Worm (Caenorhabditis elegans) whole organism, L4 larva: ENCODE results near the gene xpo-1.

ENCODE experiments used
- Y5F2A.4 ChIP-seq: fragments of 200-800 bp; sonication (Bioruptor generic); optimal IDR thresholded peaks from 2 replicates; lab custom pipeline; 2018; ENCODE audit warnings: mild to moderate bottlenecking, missing genetic modification characterization, missing compliant biosample characterization
- Y75B8A.6 ChIP-seq: fragments of 200-800 bp; sonication (Bioruptor generic); IDR thresholded peaks from 2 replicates; pipeline ENCODE4 v1.3.6; 2022; ENCODE audit warnings: missing genetic modification reagents, missing genetic modification characterization, missing compliant biosample characterization
- ZK546.5 ChIP-seq, 2 experiments: sonication (generic microtip); optimal IDR thresholded peaks; 2 replicates each; lab custom pipeline; 2017; ENCODE audit warnings: missing biosample characterization in 2 of 2, missing genetic modification characterization in 2 of 2
- ama-1 ChIP-seq: fragments of 150-350 bp; optimal IDR thresholded peaks from 2 replicates; lab custom pipeline; 2014; ENCODE audit warnings: inconsistent platforms, mixed read lengths
- ceh-20 ChIP-seq: fragments of 200-800 bp; sonication (Bioruptor generic); IDR thresholded peaks from 2 replicates; pipeline ENCODE4 v1.3.6; 2022; ENCODE audit warnings: missing genetic modification reagents, missing genetic modification characterization, missing compliant biosample characterization
- ceh-62 ChIP-seq: sonication (generic microtip); optimal IDR thresholded peaks from 2 replicates; lab custom pipeline; 2017; ENCODE audit warnings: missing biosample characterization, missing genetic modification characterization
- ces-1 ChIP-seq: fragments of 150-350 bp; sonication (generic microtip); optimal IDR thresholded peaks from 4 replicates; lab custom pipeline; 2014; ENCODE audit warnings: missing biosample characterization, missing genetic modification reagents, missing genetic modification characterization
- cey-2 ChIP-seq: sonication (generic microtip); optimal IDR thresholded peaks from 3 replicates; lab custom pipeline; 2017; ENCODE audit warnings: missing genetic modification characterization, mild to moderate bottlenecking, missing compliant biosample characterization, antibody characterized with exemption, borderline replicate concordance; ENCODE audit not compliant: insufficient read depth
- daf-12 ChIP-seq: fragments of 150-350 bp; optimal IDR thresholded peaks from 2 replicates; lab custom pipeline; 2014; ENCODE audit warnings: missing biosample characterization, missing genetic modification reagents, missing genetic modification characterization
- daf-16 ChIP-seq, 3 experiments: sonication (generic microtip); optimal IDR thresholded peaks; 2 replicates each; lab custom pipeline; 2016 to 2017; ENCODE audit warnings: missing genetic modification characterization in 3 of 3, missing genetic modification reagents in 3 of 3, mild to moderate bottlenecking in 2 of 3, missing compliant biosample characterization in 2 of 3, missing biosample characterization in 1 of 3, moderate library complexity in 1 of 3
- daf-8 ChIP-seq: fragments of 200-800 bp; sonication (Bioruptor generic); IDR thresholded peaks from 2 replicates; pipeline ENCODE4 v1.3.6; 2022; ENCODE audit warnings: missing genetic modification characterization, missing compliant biosample characterization
- dmd-6 ChIP-seq: fragments of 200-800 bp; sonication (Bioruptor generic); IDR thresholded peaks from 2 replicates; pipeline ENCODE4 v1.3.6; 2022; ENCODE audit warnings: missing genetic modification reagents, missing genetic modification characterization, missing compliant biosample characterization
- dmd-9 ChIP-seq: fragments of 200-800 bp; sonication (Bioruptor generic); IDR thresholded peaks from 2 replicates; pipeline ENCODE4 v1.3.6; 2022; ENCODE audit warnings: missing genetic modification reagents, missing genetic modification characterization, missing compliant biosample characterization
- dve-1 ChIP-seq: sonication (generic microtip); optimal IDR thresholded peaks from 2 replicates; lab custom pipeline; 2017; ENCODE audit warnings: antibody characterized with exemption, mild to moderate bottlenecking, missing genetic modification characterization, missing compliant biosample characterization; ENCODE audit not compliant: insufficient read depth
- egl-43 ChIP-seq: fragments of 200-800 bp; sonication (Bioruptor generic); IDR thresholded peaks from 2 replicates; pipeline ENCODE4 v1.3.6; 2022; ENCODE audit warnings: missing genetic modification reagents, missing genetic modification characterization, missing compliant biosample characterization
- fkh-10 ChIP-seq: fragments of 150-350 bp; optimal IDR thresholded peaks from 2 replicates; lab custom pipeline; 2014; ENCODE audit warnings: missing biosample characterization, missing genetic modification reagents, missing genetic modification characterization
- hif-1 ChIP-seq, 2 experiments: sonication (generic microtip); optimal IDR thresholded peaks; 2 replicates each; lab custom pipeline; 2016 to 2017; ENCODE audit warnings: missing compliant biosample characterization in 2 of 2, missing genetic modification characterization in 2 of 2, missing genetic modification reagents in 2 of 2, missing genotype in 2 of 2, mild to moderate bottlenecking in 1 of 2
- hmg-1.1 ChIP-seq: fragments of 200-800 bp; sonication (Bioruptor generic); IDR thresholded peaks from 2 replicates; pipeline ENCODE4 v1.3.6; 2022; ENCODE audit warnings: missing genetic modification reagents, missing genetic modification characterization, missing compliant biosample characterization
- lin-29 ChIP-seq: fragments of 200-800 bp; sonication (Bioruptor generic); IDR thresholded peaks from 2 replicates; pipeline ENCODE4 v1.3.6; 2022; ENCODE audit warnings: missing genetic modification reagents, missing genetic modification characterization, missing compliant biosample characterization
- lin-38 ChIP-seq: fragments of 200-800 bp; sonication (Bioruptor generic); IDR thresholded peaks from 2 replicates; pipeline ENCODE4 v1.3.6; 2022; ENCODE audit warnings: missing genetic modification reagents, missing genetic modification characterization, missing compliant biosample characterization
- lsy-2 ChIP-seq, 2 experiments: fragments of 150-350 bp in 1 of 2; sonication (generic microtip) in 1 of 2; optimal IDR thresholded peaks; 2 replicates each; lab custom pipeline; 2014 to 2017; ENCODE audit warnings: missing biosample characterization in 2 of 2, missing genetic modification characterization in 2 of 2
- madf-5 ChIP-seq, 2 experiments: fragments of 200-800 bp; sonication (Bioruptor generic); IDR thresholded peaks; 2 replicates each; pipeline ENCODE4 v1.3.6; 2022; ENCODE audit warnings: missing compliant biosample characterization in 2 of 2, missing genetic modification characterization in 2 of 2
- mdl-1 ChIP-seq, 2 experiments: fragments of 150-350 bp in 1 of 2; sonication (generic microtip) in 1 of 2; optimal IDR thresholded peaks; 2 replicates each; lab custom pipeline; 2014 to 2017; ENCODE audit warnings: missing biosample characterization in 2 of 2, missing genetic modification characterization in 2 of 2
- mdt-29 ChIP-seq: fragments of 200-800 bp; sonication (Bioruptor generic); IDR thresholded peaks from 2 replicates; pipeline ENCODE4 v1.3.6; 2022; ENCODE audit warnings: missing genetic modification reagents, missing genetic modification characterization, missing compliant biosample characterization
- mep-1 ChIP-seq: fragments of 150-350 bp; sonication (generic microtip); optimal IDR thresholded peaks from 3 replicates; lab custom pipeline; 2014; ENCODE audit warnings: missing biosample characterization, missing genetic modification characterization
- nhr-28 ChIP-seq: fragments of 150-350 bp; optimal IDR thresholded peaks from 2 replicates; lab custom pipeline; 2014; ENCODE audit warnings: missing biosample characterization, missing genetic modification characterization
- nhr-41 ChIP-seq: fragments of 200-800 bp; sonication (Bioruptor generic); IDR thresholded peaks from 2 replicates; pipeline ENCODE4 v1.3.6; 2022; ENCODE audit warnings: missing genetic modification reagents, missing genetic modification characterization, missing compliant biosample characterization
- nhr-77 ChIP-seq: fragments of 150-350 bp; optimal IDR thresholded peaks from 2 replicates; lab custom pipeline; 2014; ENCODE audit warnings: missing biosample characterization, missing genetic modification characterization
- php-3 ChIP-seq: fragments of 200-800 bp; sonication (Bioruptor generic); IDR thresholded peaks from 2 replicates; pipeline ENCODE4 v1.3.6; 2022; ENCODE audit warnings: missing genetic modification reagents, missing genetic modification characterization, missing compliant biosample characterization
- pqm-1 ChIP-seq: sonication (generic microtip); optimal IDR thresholded peaks from 2 replicates; lab custom pipeline; 2017; ENCODE audit warnings: missing biosample characterization, missing genetic modification characterization
- rbr-2 ChIP-seq: sonication (generic microtip); optimal IDR thresholded peaks from 2 replicates; lab custom pipeline; 2016; ENCODE audit warnings: missing genotype, missing genetic modification characterization, missing compliant biosample characterization
- snpc-4 ChIP-seq: fragments of 150-350 bp; optimal IDR thresholded peaks from 2 replicates; lab custom pipeline; 2014; ENCODE audit warnings: missing biosample characterization, missing genetic modification characterization
- spr-3 ChIP-seq: fragments of 200-800 bp; sonication (Bioruptor generic); optimal IDR thresholded peaks from 2 replicates; lab custom pipeline; 2018; ENCODE audit warnings: mild to moderate bottlenecking, missing genetic modification characterization, missing compliant biosample characterization
- unc-62 ChIP-seq, 3 experiments: fragments of 150-350 bp in 1 of 3; sonication (generic microtip); optimal IDR thresholded peaks in 2 of 3; peaks in 1 of 3; 1 replicate in 1 of 3; 2 replicates in 2 of 3; lab custom pipeline; 2014 to 2017; ENCODE audit warnings: missing biosample characterization in 3 of 3, missing genetic modification characterization in 3 of 3, missing genetic modification reagents in 3 of 3, missing genotype in 1 of 3
- ztf-11 ChIP-seq: fragments of 150-350 bp; optimal IDR thresholded peaks from 2 replicates; lab custom pipeline; 2014; ENCODE audit warnings: missing biosample characterization, missing genetic modification characterization
- ztf-7 ChIP-seq: fragments of 150-350 bp; optimal IDR thresholded peaks from 2 replicates; lab custom pipeline; 2014; ENCODE audit warnings: missing biosample characterization, missing genetic modification characterization

xpo-1 gene

ce11 chrV:7759270-7759669 is 45.6 kb upstream of the xpo-1 start (continued):
- TF ChIP-seq mep-1 (tag; lab: Kevin White, UChicago) (peak; percentile 63), unc-62 (GFP tag; optimal IDR thresholded peaks at IDR 0.05 in 1 of 2; lab: Kevin White, UChicago) (peak in 1 of 2 experiments; percentile 99), unc-62 (tag; optimal IDR thresholded peaks at IDR 0.05; lab: Kevin White, UChicago) (no peak), ces-1 (no peak), Y5F2A.4 (GFP tag; lab: Kevin White, UChicago) (no peak), dmd-6 (GFP tag; lab: Robert Waterston, UW) (peak; percentile 57), ZK546.5 (tag; optimal IDR thresholded peaks at IDR 0.05; lab: Kevin White, UChicago) (no peak), ama-1 (lab: Kevin White, UChicago) (no peak), fkh-10 (peak; percentile 2), daf-8 (no peak), dmd-9 (GFP tag; lab: Robert Waterston, UW) (no peak), lin-38 (GFP tag; lab: Robert Waterston, UW) (no peak), lsy-2 (tag; optimal IDR thresholded peaks at IDR 0.05; lab: Kevin White, UChicago) (peak in 1 of 2 experiments; percentile 52), ceh-20 (GFP tag; lab: Robert Waterston, UW) (peak; percentile 57; the same call in 1 of the 2 replicates), hif-1 (tag; optimal IDR thresholded peaks at IDR 0.05; lab: Kevin White, UChicago) (no peak), ztf-11 (tag; lab: Kevin White, UChicago) (no peak), Y75B8A.6 (GFP tag; lab: Robert Waterston, UW) (no peak), daf-12 (tag; lab: Kevin White, UChicago) (no peak), cey-2 (no peak), ceh-62 (tag; lab: Kevin White, UChicago) (no peak), egl-43 (GFP tag; lab: Robert Waterston, UW) (no peak), lin-29 (GFP tag; lab: Robert Waterston, UW) (no peak), nhr-28 (tag; lab: Kevin White, UChicago) (peak; percentile 76), spr-3 (GFP tag; lab: Kevin White, UChicago) (no peak), madf-5 (GFP tag; IDR thresholded peaks at IDR 0.05; lab: Robert Waterston, UW) (no peak), rbr-2 (tag; lab: Kevin White, UChicago) (peak; percentile 52), snpc-4 (no peak), ztf-7 (no peak), nhr-77 (tag; lab: Kevin White, UChicago) (no peak), mdl-1 (tag; optimal IDR thresholded peaks at IDR 0.05; lab: Kevin White, UChicago) (peak in 1 of 2 experiments; percentile 86)

ce11 chrV:7760174-7760573 is 44.7 kb upstream of the xpo-1 start, which contains the start of gene hint-3:
Gene hint-3, plus strand, starts transcription at chrV:7760474.
- TF ChIP-seq pqm-1 (tag; lab: Kevin White, UChicago) (peak; percentile 28), fkh-10 (no peak), dmd-6 (GFP tag; lab: Robert Waterston, UW) (peak; percentile 32; the same call in 1 of the 2 replicates), dmd-9 (GFP tag; lab: Robert Waterston, UW) (no peak), nhr-41 (GFP tag; lab: Robert Waterston, UW) (no peak), php-3 (GFP tag; lab: Robert Waterston, UW) (0 out of 2 replicates have a peak, but pooled peaks have one; percentile 25), ztf-7 (peak; percentile 20), daf-16 (GFP tag; optimal IDR thresholded peaks at IDR 0.05; lab: Kevin White, UChicago) (no peak), daf-16 (tag; optimal IDR thresholded peaks at IDR 0.05; lab: Kevin White, UChicago) (peak; percentile 64), dve-1 (tag; lab: Kevin White, UChicago) (peak; percentile 13)
- TF ChIP-seq, all 104 proteins: peak for 6

- TF ChIP-seq mdt-29 (GFP tag; lab: Robert Waterston, UW) = 0 out of 2 replicates have a peak, but pooled peaks have one; percentile 20
- TF ChIP-seq hmg-1.1 (GFP tag; lab: Robert Waterston, UW) = no peak
Measured at ce11 chrV:7761906-7762305, 43.0 kb upstream of the xpo-1 start.
